Worm (Caenorhabditis elegans) whole organism, L1 larva: ENCODE results near the gene lrr-1.

Experiments
- C34B4.2 ChIP-seq: sonication (generic microtip); optimal IDR thresholded peaks from 2 replicates; lab custom pipeline; 2017; ENCODE audit warnings: mild to moderate bottlenecking, missing genetic modification characterization, missing compliant biosample characterization
- F16B12.6 ChIP-seq: fragments of 150-350 bp; optimal IDR thresholded peaks from 2 replicates; lab custom pipeline; 2014; ENCODE audit warnings: missing biosample characterization, missing genetic modification characterization
- Y116A8C.19 ChIP-seq: sonication (generic microtip); optimal IDR thresholded peaks from 2 replicates; lab custom pipeline; 2016; ENCODE audit warnings: missing compliant biosample characterization, missing genetic modification characterization, borderline replicate concordance
- alr-1 ChIP-seq: fragments of 200-800 bp; sonication (Bioruptor generic); optimal IDR thresholded peaks from 2 replicates; lab custom pipeline; 2018; ENCODE audit warnings: borderline replicate concordance, mild to moderate bottlenecking, missing genetic modification characterization, missing compliant biosample characterization
- aly-2 ChIP-seq: fragments of 150-350 bp; optimal IDR thresholded peaks from 2 replicates; lab custom pipeline; 2014; ENCODE audit warnings: missing biosample characterization, missing genetic modification characterization
- blmp-1 ChIP-seq: fragments of 150-350 bp; optimal IDR thresholded peaks from 2 replicates; lab custom pipeline; 2014; ENCODE audit warnings: missing biosample characterization, missing genetic modification characterization
- ceh-82 ChIP-seq, 3 experiments: fragments of 150-350 bp in 1 of 3; sonication (generic microtip) in 2 of 3; optimal IDR thresholded peaks; 2 replicates each; lab custom pipeline; 2014 to 2017; ENCODE audit warnings: missing biosample characterization in 3 of 3, missing genetic modification characterization in 3 of 3
- ceh-88 ChIP-seq: fragments of 200-800 bp; sonication (Bioruptor generic); IDR thresholded peaks from 2 replicates; pipeline ENCODE4 v1.3.6; 2022; ENCODE audit warnings: missing genetic modification characterization, missing compliant biosample characterization
- dsc-1 ChIP-seq: sonication (generic microtip); optimal IDR thresholded peaks from 2 replicates; lab custom pipeline; 2016; ENCODE audit warnings: mild to moderate bottlenecking, missing genetic modification characterization, missing compliant biosample characterization
- efl-1 ChIP-seq, 4 experiments: fragments of 150-350 bp; optimal IDR thresholded peaks in 3 of 4; peaks in 1 of 4; 1 replicate in 1 of 4; 2 replicates in 3 of 4; lab custom pipeline; 2014; ENCODE audit warnings: missing biosample characterization in 2 of 4, missing genetic modification characterization in 2 of 4, missing genetic modification reagents in 2 of 4
- egl-13 ChIP-seq: sonication (generic microtip); optimal IDR thresholded peaks from 2 replicates; lab custom pipeline; 2016; ENCODE audit warnings: missing genotype, missing genetic modification reagents, missing genetic modification characterization, missing compliant biosample characterization
- elt-2 ChIP-seq: sonication (generic microtip); optimal IDR thresholded peaks from 2 replicates; lab custom pipeline; 2016; ENCODE audit warnings: missing genetic modification characterization, mild to moderate bottlenecking, inconsistent platforms, missing compliant biosample characterization, missing genetic modification reagents
- elt-3 ChIP-seq, 6 experiments: fragments of 150-350 bp in 1 of 6; sonication (generic microtip); optimal IDR thresholded peaks; 2 replicates each; lab custom pipeline; 2017 to 2018; ENCODE audit warnings: missing biosample characterization in 6 of 6, missing genetic modification characterization in 6 of 6, inconsistent platforms in 1 of 6
- fkh-4 ChIP-seq: sonication (generic microtip); optimal IDR thresholded peaks from 2 replicates; lab custom pipeline; 2016; ENCODE audit warnings: missing compliant biosample characterization, missing genetic modification characterization, borderline replicate concordance
- fkh-8 ChIP-seq: sonication (generic microtip); optimal IDR thresholded peaks from 2 replicates; lab custom pipeline; 2016; ENCODE audit warnings: mild to moderate bottlenecking, missing genetic modification characterization, missing compliant biosample characterization
- grh-1 ChIP-seq: fragments of 200-800 bp; sonication (Bioruptor generic); IDR thresholded peaks from 2 replicates; pipeline ENCODE4 v1.3.6; 2022; ENCODE audit warnings: missing genetic modification reagents, missing genetic modification characterization, missing compliant biosample characterization
- hlh-17 ChIP-seq: fragments of 200-800 bp; sonication (Bioruptor generic); optimal IDR thresholded peaks from 2 replicates; lab custom pipeline; 2018; ENCODE audit warnings: missing genetic modification characterization, mild to moderate bottlenecking, missing compliant biosample characterization, moderate library complexity, borderline replicate concordance
- hlh-4 ChIP-seq: sonication (generic microtip); optimal IDR thresholded peaks from 2 replicates; lab custom pipeline; 2016; ENCODE audit warnings: mild to moderate bottlenecking, missing genetic modification characterization, missing compliant biosample characterization
- irx-1 ChIP-seq: sonication (generic microtip); optimal IDR thresholded peaks from 2 replicates; lab custom pipeline; 2016; ENCODE audit warnings: missing genetic modification characterization, missing compliant biosample characterization
- isw-1 ChIP-seq: fragments of 200-800 bp; sonication (Bioruptor generic); IDR thresholded peaks from 2 replicates; pipeline ENCODE4 v1.3.6; 2022; ENCODE audit warnings: missing genetic modification characterization, missing compliant biosample characterization
- lin-14 ChIP-seq: fragments of 200-800 bp; sonication (Bioruptor generic); optimal IDR thresholded peaks from 2 replicates; lab custom pipeline; 2018; ENCODE audit warnings: mild to moderate bottlenecking, missing genetic modification characterization, moderate library complexity, missing compliant biosample characterization
- lin-15B ChIP-seq: fragments of 150-350 bp; sonication (generic microtip); optimal IDR thresholded peaks from 3 replicates; lab custom pipeline; 2014; ENCODE audit warnings: missing biosample characterization, missing genetic modification characterization
- lsy-2 ChIP-seq, 2 experiments: fragments of 150-350 bp; optimal IDR thresholded peaks; 2 replicates each; lab custom pipeline; 2014; ENCODE audit warnings: missing biosample characterization in 2 of 2, missing genetic modification characterization in 2 of 2
- mdl-1 ChIP-seq, 2 experiments: fragments of 150-350 bp; optimal IDR thresholded peaks; 2 replicates each; lab custom pipeline; 2014 to 2017; ENCODE audit warnings: missing biosample characterization in 2 of 2, missing genetic modification characterization in 2 of 2, inconsistent platforms in 1 of 2
- nhr-11 ChIP-seq: fragments of 150-350 bp; optimal IDR thresholded peaks from 2 replicates; lab custom pipeline; 2014; ENCODE audit warnings: missing biosample characterization, missing genetic modification characterization
- nhr-12 ChIP-seq: sonication (generic microtip); optimal IDR thresholded peaks from 2 replicates; lab custom pipeline; 2017; ENCODE audit warnings: missing biosample characterization, missing genetic modification characterization
- nhr-19 ChIP-seq: fragments of 200-800 bp; sonication (Bioruptor generic); conservative IDR thresholded peaks from 2 replicates; pipeline ENCODE4 v1.3.6; 2022; ENCODE audit warnings: missing genetic modification characterization, missing compliant biosample characterization
- nhr-20 ChIP-seq: sonication (generic microtip); optimal IDR thresholded peaks from 2 replicates; lab custom pipeline; 2016; ENCODE audit warnings: mild to moderate bottlenecking, missing genetic modification characterization, missing compliant biosample characterization
- nhr-71 ChIP-seq: sonication (generic microtip); optimal IDR thresholded peaks from 2 replicates; lab custom pipeline; 2016; ENCODE audit warnings: mild to moderate bottlenecking, missing genetic modification characterization, moderate library complexity, missing compliant biosample characterization
- nhr-76 ChIP-seq: sonication (generic microtip); optimal IDR thresholded peaks from 2 replicates; lab custom pipeline; 2017; ENCODE audit warnings: missing biosample characterization, missing genetic modification characterization
- nhr-85 ChIP-seq: sonication (generic microtip); peaks from one replicate; lab custom pipeline; 2016; ENCODE audit warnings: missing genetic modification characterization, inconsistent platforms, missing compliant biosample characterization
- nhr-90 ChIP-seq: sonication (generic microtip); optimal IDR thresholded peaks from 2 replicates; lab custom pipeline; 2016; ENCODE audit warnings: mild to moderate bottlenecking, missing genetic modification characterization, missing compliant biosample characterization; ENCODE audit not compliant: poor library complexity
- pag-3 ChIP-seq: sonication (generic microtip); optimal IDR thresholded peaks from 2 replicates; lab custom pipeline; 2017; ENCODE audit warnings: missing genetic modification characterization, mild to moderate bottlenecking, missing compliant biosample characterization, antibody characterized with exemption, borderline replicate concordance; ENCODE audit not compliant: insufficient read depth
- pqm-1 ChIP-seq: sonication (generic microtip); optimal IDR thresholded peaks from 3 replicates; lab custom pipeline; 2017; ENCODE audit warnings: missing biosample characterization, missing genetic modification characterization
- rnt-1 ChIP-seq: sonication (generic microtip); optimal IDR thresholded peaks from 2 replicates; lab custom pipeline; 2016; ENCODE audit warnings: mild to moderate bottlenecking, missing genetic modification characterization, moderate library complexity, missing compliant biosample characterization
- snu-23 ChIP-seq: sonication (generic microtip); optimal IDR thresholded peaks from 2 replicates; lab custom pipeline; 2016; ENCODE audit warnings: missing genetic modification characterization, missing compliant biosample characterization
- sup-37 ChIP-seq: fragments of 200-800 bp; sonication (Bioruptor generic); optimal IDR thresholded peaks from 2 replicates; lab custom pipeline; 2018; ENCODE audit warnings: mild to moderate bottlenecking, missing genetic modification characterization, missing compliant biosample characterization
- tbx-2 ChIP-seq: sonication (generic microtip); optimal IDR thresholded peaks from 2 replicates; lab custom pipeline; 2016; ENCODE audit warnings: missing genetic modification characterization, missing compliant biosample characterization
- tlp-1 ChIP-seq: fragments of 150-350 bp; optimal IDR thresholded peaks from 2 replicates; lab custom pipeline; 2014; ENCODE audit warnings: missing biosample characterization, missing genetic modification characterization
- unc-62 ChIP-seq: fragments of 150-350 bp; optimal IDR thresholded peaks from 2 replicates; lab custom pipeline; 2014; ENCODE audit warnings: missing biosample characterization, missing genetic modification reagents, missing genetic modification characterization
- unc-86 ChIP-seq: sonication (generic microtip); optimal IDR thresholded peaks from 2 replicates; lab custom pipeline; 2016; ENCODE audit warnings: missing genetic modification characterization, missing compliant biosample characterization
- vab-15 ChIP-seq: sonication (generic microtip); optimal IDR thresholded peaks from 2 replicates; lab custom pipeline; 2017; ENCODE audit warnings: missing genotype, mild to moderate bottlenecking, missing genetic modification characterization, missing compliant biosample characterization
- xbp-1 ChIP-seq: sonication (generic microtip); optimal IDR thresholded peaks from 2 replicates; lab custom pipeline; 2016; ENCODE audit warnings: missing genetic modification characterization, missing compliant biosample characterization
- zag-1 ChIP-seq: fragments of 150-350 bp; optimal IDR thresholded peaks from 2 replicates; lab custom pipeline; 2014; ENCODE audit warnings: missing biosample characterization, missing genetic modification characterization
- zip-4 ChIP-seq: fragments of 200-800 bp; sonication (Bioruptor generic); optimal IDR thresholded peaks from 2 replicates; lab custom pipeline; 2018; ENCODE audit warnings: mild to moderate bottlenecking, missing genetic modification characterization, moderate library complexity, missing compliant biosample characterization
- ztf-11 ChIP-seq, 2 experiments: sonication (generic microtip); optimal IDR thresholded peaks; 2 replicates each; lab custom pipeline; 2016 to 2017; ENCODE audit warnings: missing genetic modification characterization in 2 of 2, missing biosample characterization in 1 of 2, missing compliant biosample characterization in 1 of 2

lrr-1 gene

DNA sequence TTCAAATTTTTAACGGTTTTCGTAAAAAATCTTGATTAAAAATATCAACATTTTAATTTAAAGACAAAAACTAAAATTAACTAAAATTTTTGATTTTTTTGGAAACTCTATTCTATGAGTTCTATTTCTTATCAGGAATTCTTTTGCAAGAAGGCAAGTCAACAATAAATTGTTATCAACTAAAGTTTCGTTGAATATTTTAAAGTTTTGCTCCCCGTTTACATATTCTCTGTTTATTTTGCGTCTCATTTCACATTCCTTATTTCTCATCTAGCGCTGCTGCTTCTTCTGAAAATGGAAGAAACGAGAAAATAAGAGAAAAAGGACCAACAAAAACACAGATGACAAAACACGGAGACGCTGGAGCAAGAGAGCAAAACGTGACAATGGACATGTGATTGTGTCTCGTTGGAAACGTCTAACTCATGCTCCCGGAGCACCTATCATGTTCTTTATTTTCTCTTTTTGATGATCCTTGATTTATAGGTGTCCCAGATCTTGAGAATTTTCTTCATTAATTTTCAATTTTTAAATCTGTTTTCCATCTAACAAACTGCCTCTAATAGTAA, 15.6 kb downstream of the lrr-1 start:
- TF ChIP-seq nhr-11 (no peak), unc-86 (tag; lab: Kevin White, UChicago) (no peak), unc-62 (GFP tag; lab: Kevin White, UChicago) (no peak), zag-1 (tag; lab: Kevin White, UChicago) (no peak), fkh-8 (no peak), efl-1 (optimal IDR thresholded peaks at IDR 0.05; lab: Kevin White, UChicago) (no peak), efl-1 (GFP tag; optimal IDR thresholded peaks at IDR 0.05 in 1 of 2; lab: Kevin White, UChicago) (peak in 1 of 2 experiments; percentile 62), hlh-4 (tag; lab: Kevin White, UChicago) (no peak), isw-1 (GFP tag; lab: Robert Waterston, UW) (no peak), nhr-71 (peak; percentile 29), Y116A8C.19 (no peak), blmp-1 (tag; lab: Kevin White, UChicago) (no peak), mdl-1 (tag; optimal IDR thresholded peaks at IDR 0.05; lab: Kevin White, UChicago) (no peak), ztf-11 (tag; optimal IDR thresholded peaks at IDR 0.05; lab: Kevin White, UChicago) (no peak), elt-2 (tag; lab: Kevin White, UChicago) (peak; percentile 88), C34B4.2 (tag; lab: Kevin White, UChicago) (no peak), nhr-19 (GFP tag; lab: Robert Waterston, UW) (0 out of 2 replicates have a peak, but pooled peaks have one; percentile 3), lsy-2 (tag; optimal IDR thresholded peaks at IDR 0.05; lab: Kevin White, UChicago) (peak in 1 of 2 experiments; percentile 5), pqm-1 (tag; lab: Kevin White, UChicago) (no peak), alr-1 (no peak), nhr-76 (tag; lab: Kevin White, UChicago) (no peak), nhr-20 (peak; percentile 6), ceh-88 (GFP tag; lab: Robert Waterston, UW) (no peak), irx-1 (no peak), egl-13 (tag; lab: Kevin White, UChicago) (no peak), lin-15B (tag; lab: Kevin White, UChicago) (no peak), sup-37 (GFP tag; lab: Kevin White, UChicago) (no peak), F16B12.6 (tag; lab: Kevin White, UChicago) (no peak), elt-3 (tag; optimal IDR thresholded peaks at IDR 0.05; lab: Kevin White, UChicago) (no peak), rnt-1 (tag; lab: Kevin White, UChicago) (peak; percentile 21), nhr-85 (tag; lab: Kevin White, UChicago) (no peak), vab-15 (tag; lab: Kevin White, UChicago) (no peak), hlh-17 (GFP tag; lab: Kevin White, UChicago) (no peak), snu-23 (GFP tag; lab: Kevin White, UChicago) (no peak), lin-14 (GFP tag; lab: Kevin White, UChicago) (peak; percentile 39), grh-1 (GFP tag; lab: Robert Waterston, UW) (no peak), ceh-82 (tag; optimal IDR thresholded peaks at IDR 0.05; lab: Kevin White, UChicago) (no peak), pag-3 (tag; lab: Kevin White, UChicago) (no peak)

DNA sequence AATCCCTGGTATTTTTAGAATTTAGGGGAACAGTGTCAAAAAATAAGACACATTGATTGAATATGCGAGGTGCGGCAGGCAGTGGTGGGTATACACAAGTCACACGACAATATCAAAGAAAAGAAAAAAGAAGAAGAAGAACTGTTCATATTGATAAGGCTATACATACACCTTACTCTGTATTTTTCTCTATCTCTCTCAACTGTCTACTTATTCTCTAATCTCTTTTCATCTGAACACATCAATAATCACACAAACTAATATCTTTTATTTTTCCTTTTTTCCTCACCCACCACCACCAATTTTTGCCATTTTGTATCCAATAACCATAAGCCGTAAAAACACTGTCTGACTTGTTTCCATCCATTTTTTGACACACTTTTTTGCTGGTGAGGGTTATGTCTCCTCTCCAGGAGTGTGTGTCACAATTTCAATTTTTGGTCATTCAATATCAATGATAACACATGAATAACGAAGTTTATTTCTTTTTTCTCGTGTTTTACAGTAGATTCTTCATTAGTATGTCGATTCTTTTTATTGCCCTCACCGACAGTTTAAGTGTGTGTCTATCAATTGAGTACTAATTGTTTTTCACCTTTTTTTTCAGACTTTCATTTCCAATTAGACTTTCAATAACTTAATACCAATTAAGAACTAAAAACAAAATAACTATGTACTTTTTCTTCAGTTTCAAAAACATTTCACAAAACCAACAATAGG, 16.7 kb downstream of the lrr-1 start:
- TF ChIP-seq nhr-20 (peak; percentile 57), hlh-17 (GFP tag; lab: Kevin White, UChicago) (no peak), lsy-2 (tag; optimal IDR thresholded peaks at IDR 0.05; lab: Kevin White, UChicago) (peak; percentile 10 to 60), nhr-90 (peak; percentile 24), aly-2 (tag; lab: Kevin White, UChicago) (no peak), xbp-1 (no peak), pqm-1 (tag; lab: Kevin White, UChicago) (peak; percentile 20), sup-37 (GFP tag; lab: Kevin White, UChicago) (no peak), zip-4 (GFP tag; lab: Kevin White, UChicago) (no peak), elt-2 (tag; lab: Kevin White, UChicago) (peak; percentile 96), C34B4.2 (tag; lab: Kevin White, UChicago) (no peak), dsc-1 (no peak), elt-3 (tag; optimal IDR thresholded peaks at IDR 0.05; lab: Kevin White, UChicago) (peak in 5 of 6 experiments; percentile 12 to 89 (median 84)), tlp-1 (tag; lab: Kevin White, UChicago) (no peak), rnt-1 (tag; lab: Kevin White, UChicago) (no peak), fkh-4 (tag; lab: Kevin White, UChicago) (no peak), nhr-71 (peak; percentile 54), lin-14 (GFP tag; lab: Kevin White, UChicago) (peak; percentile 81), tbx-2 (tag; lab: Kevin White, UChicago) (no peak), zag-1 (tag; lab: Kevin White, UChicago) (no peak), nhr-85 (tag; lab: Kevin White, UChicago) (peak; percentile 89), mdl-1 (tag; optimal IDR thresholded peaks at IDR 0.05; lab: Kevin White, UChicago) (peak in 1 of 2 experiments; percentile 23), nhr-12 (tag; lab: Kevin White, UChicago) (no peak), snu-23 (GFP tag; lab: Kevin White, UChicago) (peak; percentile 53)
